Worm (Caenorhabditis elegans) whole organism, L4 larva: ENCODE data around the gene lin-5.

Experiments used
- F44E2.7 ChIP-seq: fragments of 200-800 bp; sonication (Bioruptor generic); IDR thresholded peaks from 2 replicates; pipeline ENCODE4 v2.1.2; 2022; ENCODE audit warnings: missing genetic modification characterization, missing compliant biosample characterization
- R02D3.7 ChIP-seq: fragments of 150-350 bp; sonication (generic microtip); optimal IDR thresholded peaks from 3 replicates; lab custom pipeline; 2014; ENCODE audit warnings: missing biosample characterization, missing genetic modification characterization
- T20F7.1 ChIP-seq: fragments of 200-800 bp; sonication (Bioruptor generic); optimal IDR thresholded peaks from 2 replicates; lab custom pipeline; 2018; ENCODE audit warnings: mild to moderate bottlenecking, missing genetic modification characterization, missing compliant biosample characterization
- Y105C5A.15 ChIP-seq: fragments of 200-800 bp; sonication (Bioruptor generic); IDR thresholded peaks from 2 replicates; pipeline ENCODE4 v1.3.6; 2022; ENCODE audit warnings: missing genetic modification characterization, missing compliant biosample characterization
- Y48G9A.11 ChIP-seq: fragments of 200-800 bp; sonication (Bioruptor generic); IDR thresholded peaks from 2 replicates; pipeline ENCODE4 v1.3.6; 2022; ENCODE audit warnings: missing genetic modification reagents, missing genetic modification characterization, missing compliant biosample characterization
- aly-2 ChIP-seq: sonication (generic microtip); optimal IDR thresholded peaks from 2 replicates; lab custom pipeline; 2018; ENCODE audit warnings: missing biosample characterization, missing genetic modification characterization
- ceh-62 ChIP-seq: sonication (generic microtip); optimal IDR thresholded peaks from 2 replicates; lab custom pipeline; 2017; ENCODE audit warnings: missing biosample characterization, missing genetic modification characterization
- ceh-82 ChIP-seq: sonication (generic microtip); optimal IDR thresholded peaks from 2 replicates; lab custom pipeline; 2017; ENCODE audit warnings: missing biosample characterization, missing genetic modification characterization
- ces-1 ChIP-seq: fragments of 150-350 bp; sonication (generic microtip); optimal IDR thresholded peaks from 4 replicates; lab custom pipeline; 2014; ENCODE audit warnings: missing biosample characterization, missing genetic modification reagents, missing genetic modification characterization
- daf-16 ChIP-seq, 3 experiments: sonication (generic microtip); optimal IDR thresholded peaks; 2 replicates each; lab custom pipeline; 2016 to 2017; ENCODE audit warnings: missing genetic modification characterization in 3 of 3, missing genetic modification reagents in 3 of 3, mild to moderate bottlenecking in 2 of 3, missing compliant biosample characterization in 2 of 3, missing biosample characterization in 1 of 3, moderate library complexity in 1 of 3
- dmd-8 ChIP-seq: fragments of 200-800 bp; sonication (Bioruptor generic); IDR thresholded peaks from 2 replicates; pipeline ENCODE4 v1.3.6; 2022; ENCODE audit warnings: missing genetic modification characterization, missing compliant biosample characterization
- dpl-1 ChIP-seq: fragments of 150-350 bp; optimal IDR thresholded peaks from 2 replicates; lab custom pipeline; 2014; ENCODE audit warnings: missing biosample characterization, missing genetic modification reagents, missing genetic modification characterization
- fos-1 ChIP-seq: fragments of 150-350 bp; optimal IDR thresholded peaks from 2 replicates; lab custom pipeline; 2014; ENCODE audit warnings: missing biosample characterization, missing genetic modification characterization
- hlh-11 ChIP-seq: fragments of 200-800 bp; sonication (Bioruptor generic); optimal IDR thresholded peaks from 2 replicates; lab custom pipeline; 2018; ENCODE audit warnings: mild to moderate bottlenecking, missing genetic modification characterization, missing compliant biosample characterization
- hlh-30 ChIP-seq: sonication (generic microtip); optimal IDR thresholded peaks from 2 replicates; lab custom pipeline; 2017; ENCODE audit warnings: antibody characterized with exemption, mild to moderate bottlenecking, missing genetic modification characterization, missing compliant biosample characterization; ENCODE audit not compliant: insufficient read depth
- hmg-1.1 ChIP-seq: fragments of 200-800 bp; sonication (Bioruptor generic); IDR thresholded peaks from 2 replicates; pipeline ENCODE4 v1.3.6; 2022; ENCODE audit warnings: missing genetic modification reagents, missing genetic modification characterization, missing compliant biosample characterization
- lim-7 ChIP-seq: fragments of 200-800 bp; sonication (Bioruptor generic); IDR thresholded peaks from 2 replicates; pipeline ENCODE4 v1.3.6; 2022; ENCODE audit warnings: missing genetic modification characterization, missing compliant biosample characterization
- lin-29 ChIP-seq: fragments of 200-800 bp; sonication (Bioruptor generic); IDR thresholded peaks from 2 replicates; pipeline ENCODE4 v1.3.6; 2022; ENCODE audit warnings: missing genetic modification reagents, missing genetic modification characterization, missing compliant biosample characterization
- lin-38 ChIP-seq: fragments of 200-800 bp; sonication (Bioruptor generic); IDR thresholded peaks from 2 replicates; pipeline ENCODE4 v1.3.6; 2022; ENCODE audit warnings: missing genetic modification reagents, missing genetic modification characterization, missing compliant biosample characterization
- lir-3 ChIP-seq: sonication (generic microtip); optimal IDR thresholded peaks from 2 replicates; lab custom pipeline; 2016; ENCODE audit warnings: mild to moderate bottlenecking, missing genetic modification characterization, missing compliant biosample characterization
- lsy-2 ChIP-seq, 2 experiments: fragments of 150-350 bp in 1 of 2; sonication (generic microtip) in 1 of 2; optimal IDR thresholded peaks; 2 replicates each; lab custom pipeline; 2014 to 2017; ENCODE audit warnings: missing biosample characterization in 2 of 2, missing genetic modification characterization in 2 of 2
- mdl-1 ChIP-seq, 2 experiments: fragments of 150-350 bp in 1 of 2; sonication (generic microtip) in 1 of 2; optimal IDR thresholded peaks; 2 replicates each; lab custom pipeline; 2014 to 2017; ENCODE audit warnings: missing biosample characterization in 2 of 2, missing genetic modification characterization in 2 of 2
- mdt-29 ChIP-seq: fragments of 200-800 bp; sonication (Bioruptor generic); IDR thresholded peaks from 2 replicates; pipeline ENCODE4 v1.3.6; 2022; ENCODE audit warnings: missing genetic modification reagents, missing genetic modification characterization, missing compliant biosample characterization
- mep-1 ChIP-seq: fragments of 150-350 bp; sonication (generic microtip); optimal IDR thresholded peaks from 3 replicates; lab custom pipeline; 2014; ENCODE audit warnings: missing biosample characterization, missing genetic modification characterization
- mes-2 ChIP-seq: sonication (generic microtip); optimal IDR thresholded peaks from 2 replicates; lab custom pipeline; 2016; ENCODE audit warnings: missing genotype, mild to moderate bottlenecking, missing genetic modification characterization, missing compliant biosample characterization; ENCODE audit not compliant: poor library complexity, severe bottlenecking
- nhr-102 ChIP-seq: sonication (generic microtip); optimal IDR thresholded peaks from 2 replicates; lab custom pipeline; 2016; ENCODE audit warnings: mild to moderate bottlenecking, missing genetic modification characterization, moderate library complexity, missing compliant biosample characterization
- nhr-11 ChIP-seq: fragments of 150-350 bp; optimal IDR thresholded peaks from 2 replicates; lab custom pipeline; 2014; ENCODE audit warnings: missing biosample characterization, missing genetic modification characterization
- nhr-111 ChIP-seq: fragments of 200-800 bp; sonication (Bioruptor generic); optimal IDR thresholded peaks from 2 replicates; lab custom pipeline; 2018; ENCODE audit warnings: mild to moderate bottlenecking, missing genetic modification characterization, missing compliant biosample characterization
- nhr-237 ChIP-seq: sonication (generic microtip); optimal IDR thresholded peaks from 2 replicates; lab custom pipeline; 2017; ENCODE audit warnings: missing biosample characterization, missing genetic modification characterization
- nhr-25 ChIP-seq: sonication (generic microtip); optimal IDR thresholded peaks from 2 replicates; lab custom pipeline; 2017; ENCODE audit warnings: missing genetic modification characterization, mild to moderate bottlenecking, missing compliant biosample characterization, antibody characterized with exemption, moderate library complexity, borderline replicate concordance; ENCODE audit not compliant: insufficient read depth
- nhr-28 ChIP-seq: fragments of 150-350 bp; optimal IDR thresholded peaks from 2 replicates; lab custom pipeline; 2014; ENCODE audit warnings: missing biosample characterization, missing genetic modification characterization
- pha-4 ChIP-seq, 2 experiments: fragments of 150-350 bp in 1 of 2; fragments of 200-800 bp in 1 of 2; sonication (Bioruptor generic) in 1 of 2; IDR thresholded peaks in 1 of 2; optimal IDR thresholded peaks in 1 of 2; 2 replicates each; pipeline versions ENCODE4 v1.3.6 to Lab custom; 2014 to 2022; ENCODE audit warnings: missing genetic modification characterization in 2 of 2, missing genetic modification reagents in 2 of 2, missing biosample characterization in 1 of 2, missing compliant biosample characterization in 1 of 2
- pqm-1 ChIP-seq: sonication (generic microtip); optimal IDR thresholded peaks from 2 replicates; lab custom pipeline; 2017; ENCODE audit warnings: missing biosample characterization, missing genetic modification characterization
- sdz-12 ChIP-seq: fragments of 200-800 bp; sonication (Bioruptor generic); optimal IDR thresholded peaks from 2 replicates; lab custom pipeline; 2018; ENCODE audit warnings: mild to moderate bottlenecking, missing genetic modification characterization, missing compliant biosample characterization
- set-16 ChIP-seq: fragments of 200-800 bp; sonication (Bioruptor generic); IDR thresholded peaks from 2 replicates; pipeline ENCODE4 v1.3.6; 2022; ENCODE audit warnings: missing genetic modification reagents, missing genetic modification characterization, missing compliant biosample characterization
- snpc-1.2 ChIP-seq: fragments of 200-800 bp; sonication (Bioruptor generic); IDR thresholded peaks from 2 replicates; pipeline ENCODE4 v1.3.6; 2022; ENCODE audit warnings: missing genetic modification reagents, missing genetic modification characterization, missing compliant biosample characterization
- snpc-4 ChIP-seq: fragments of 150-350 bp; optimal IDR thresholded peaks from 2 replicates; lab custom pipeline; 2014; ENCODE audit warnings: missing biosample characterization, missing genetic modification characterization
- unc-39 ChIP-seq: sonication (generic microtip); optimal IDR thresholded peaks from 2 replicates; lab custom pipeline; 2017; ENCODE audit warnings: missing biosample characterization, missing genetic modification characterization
- unc-62 ChIP-seq, 3 experiments: fragments of 150-350 bp in 1 of 3; sonication (generic microtip); optimal IDR thresholded peaks in 2 of 3; peaks in 1 of 3; 1 replicate in 1 of 3; 2 replicates in 2 of 3; lab custom pipeline; 2014 to 2017; ENCODE audit warnings: missing biosample characterization in 3 of 3, missing genetic modification characterization in 3 of 3, missing genetic modification reagents in 3 of 3, missing genotype in 1 of 3
- vab-7 ChIP-seq: fragments of 200-800 bp; sonication (Bioruptor generic); IDR thresholded peaks from 2 replicates; pipeline ENCODE4 v1.3.6; 2022; ENCODE audit warnings: missing genetic modification reagents, missing genetic modification characterization, missing compliant biosample characterization
- zfp-2 ChIP-seq: sonication (generic microtip); optimal IDR thresholded peaks from 2 replicates; lab custom pipeline; 2016; ENCODE audit warnings: mild to moderate bottlenecking, missing genetic modification characterization, missing compliant biosample characterization
- ztf-7 ChIP-seq: fragments of 150-350 bp; optimal IDR thresholded peaks from 2 replicates; lab custom pipeline; 2014; ENCODE audit warnings: missing biosample characterization, missing genetic modification characterization

The lin-5 gene

ce11 chrII:7815406-7815805, 45.0 kb upstream of the lin-5 start:
- TF ChIP-seq ces-1 (GFP tag; lab: Kevin White, UChicago) (no peak), mdt-29 (GFP tag; lab: Robert Waterston, UW) (no peak), lim-7 (no peak), pha-4 (GFP tag; IDR thresholded peaks at IDR 0.05; lab: Robert Waterston, UW) (no peak), pha-4 (tag; optimal IDR thresholded peaks at IDR 0.05; lab: Kevin White, UChicago) (no peak), aly-2 (tag; lab: Kevin White, UChicago) (no peak), snpc-1.2 (GFP tag; lab: Robert Waterston, UW) (no peak), dpl-1 (GFP tag; lab: Kevin White, UChicago) (no peak), snpc-4 (tag; lab: Kevin White, UChicago) (no peak), nhr-111 (GFP tag; lab: Kevin White, UChicago) (no peak), nhr-28 (tag; lab: Kevin White, UChicago) (no peak), dmd-8 (GFP tag; lab: Robert Waterston, UW) (no peak), mdl-1 (tag; optimal IDR thresholded peaks at IDR 0.05; lab: Kevin White, UChicago) (no peak), vab-7 (GFP tag; lab: Robert Waterston, UW) (no peak), lir-3 (tag; lab: Kevin White, UChicago) (no peak), Y105C5A.15 (GFP tag; lab: Robert Waterston, UW) (no peak), R02D3.7 (tag; lab: Kevin White, UChicago) (no peak), unc-39 (tag; lab: Kevin White, UChicago) (no peak), lin-29 (GFP tag; lab: Robert Waterston, UW) (no peak), sdz-12 (GFP tag; lab: Kevin White, UChicago) (no peak), mep-1 (tag; lab: Kevin White, UChicago) (no peak)

ce11 chrII:7816163-7816776, 44.1 kb upstream of the lin-5 start, which contains the start of gene cki-2:
Gene cki-2 (plus strand): TSS chrII:7816499.
- TF ChIP-seq F44E2.7 (GFP tag; lab: Robert Waterston, UW) (no peak), dpl-1 (GFP tag; lab: Kevin White, UChicago) (peak; percentile 25), unc-62 (GFP tag; optimal IDR thresholded peaks at IDR 0.05 in 1 of 2; lab: Kevin White, UChicago) (peak in 1 of 2 experiments; percentile 22), unc-62 (tag; optimal IDR thresholded peaks at IDR 0.05; lab: Kevin White, UChicago) (no peak), ces-1 (GFP tag; lab: Kevin White, UChicago) (no peak), nhr-237 (tag; lab: Kevin White, UChicago) (no peak), lin-38 (GFP tag; lab: Robert Waterston, UW) (peak; percentile 60), pqm-1 (peak; percentile 38), nhr-102 (no peak), lsy-2 (tag; optimal IDR thresholded peaks at IDR 0.05; lab: Kevin White, UChicago) (peak in 1 of 2 experiments; percentile 7), daf-16 (GFP tag; optimal IDR thresholded peaks at IDR 0.05; lab: Kevin White, UChicago) (no peak), daf-16 (tag; optimal IDR thresholded peaks at IDR 0.05; lab: Kevin White, UChicago) (peak; percentile 26), ceh-62 (tag; lab: Kevin White, UChicago) (no peak), nhr-28 (tag; lab: Kevin White, UChicago) (peak; percentile 4)

ce11 chrII:7817580-7817979, 42.8 kb upstream of the lin-5 start:
- no peak for TF ChIP-seq Y48G9A.11 (GFP tag; lab: Robert Waterston, UW)
- TF ChIP-seq set-16 (GFP tag; lab: Robert Waterston, UW): no peak
- TF ChIP-seq mep-1 (tag; lab: Kevin White, UChicago): no peak
- no peak for TF ChIP-seq T20F7.1 (GFP tag; lab: Kevin White, UChicago)
- no peak for TF ChIP-seq fos-1 (tag; lab: Kevin White, UChicago)
- TF ChIP-seq ztf-7 (tag; lab: Kevin White, UChicago): no peak
- TF ChIP-seq nhr-25: no peak
- no peak for TF ChIP-seq hmg-1.1 (GFP tag; lab: Robert Waterston, UW)
- TF ChIP-seq ceh-82: no peak
- no peak for TF ChIP-seq unc-39 (tag; lab: Kevin White, UChicago)
- no peak for TF ChIP-seq nhr-28 (tag; lab: Kevin White, UChicago)
- no peak for TF ChIP-seq aly-2 (tag; lab: Kevin White, UChicago)
- TF ChIP-seq mes-2 (tag; lab: Kevin White, UChicago): no peak
- no peak for TF ChIP-seq hlh-11 (tag; lab: Kevin White, UChicago)
- no peak for TF ChIP-seq lsy-2 (tag; optimal IDR thresholded peaks at IDR 0.05; lab: Kevin White, UChicago)
- no peak for TF ChIP-seq nhr-11
- TF ChIP-seq lim-7: no peak
- no peak for TF ChIP-seq zfp-2 (tag; lab: Kevin White, UChicago)
- no peak for TF ChIP-seq hlh-30 (tag; lab: Kevin White, UChicago)
